Fruit fly (Drosophila melanogaster) whole organism, embryonic: ENCODE data around the gene EMC5.

Source experiments
- Adf1 ChIP-seq: fragments of 200-800 bp; sonication (Bioruptor generic); IDR thresholded peaks from 2 replicates; pipeline ENCODE4 v1.3.6; 2022; ENCODE audit warnings: missing biosample characterization, missing genetic modification characterization
- Bdp1 ChIP-seq: fragments of 200-800 bp; sonication (Bioruptor generic); optimal IDR thresholded peaks from 3 replicates; lab custom pipeline; 2016; ENCODE audit warnings: missing biosample characterization, missing genetic modification characterization
- CG11560 ChIP-seq: fragments of 200-800 bp; sonication (Bioruptor generic); IDR thresholded peaks from 3 replicates; pipeline ENCODE4 v1.3.6; 2022; ENCODE audit warnings: missing biosample characterization, missing genetic modification characterization
- CG12236 ChIP-seq: fragments of 200-800 bp; sonication (Bioruptor generic); optimal IDR thresholded peaks from 2 replicates; lab custom pipeline; 2016; ENCODE audit warnings: missing biosample characterization, missing genetic modification characterization
- CG12299 ChIP-seq: fragments of 200-800 bp; sonication (Bioruptor generic); optimal IDR thresholded peaks from 2 replicates; lab custom pipeline; 2018; ENCODE audit warnings: missing biosample characterization, mild to moderate bottlenecking, missing genetic modification characterization
- CG13287 ChIP-seq: fragments of 200-800 bp; sonication (Bioruptor generic); IDR thresholded peaks from 2 replicates; pipeline ENCODE4 v1.3.6; 2022; ENCODE audit warnings: missing biosample characterization, missing genetic modification characterization; ENCODE audit not compliant: partially characterized antibody
- CG14710 ChIP-seq: fragments of 200-800 bp; sonication (Bioruptor generic); optimal IDR thresholded peaks from 3 replicates; lab custom pipeline; 2019; ENCODE audit warnings: missing biosample characterization, mild to moderate bottlenecking, missing genetic modification characterization, moderate library complexity
- CG14965 ChIP-seq: fragments of 200-800 bp; sonication (Bioruptor generic); optimal IDR thresholded peaks from 2 replicates; lab custom pipeline; 2016; ENCODE audit warnings: missing biosample characterization, missing genetic modification characterization, borderline replicate concordance
- CG17186 ChIP-seq: fragments of 200-800 bp; sonication (Bioruptor generic); optimal IDR thresholded peaks from 3 replicates; lab custom pipeline; 2017; ENCODE audit warnings: missing biosample characterization, missing genetic modification reagents, missing genetic modification characterization
- CG17361 ChIP-seq: fragments of 200-800 bp; sonication (Bioruptor generic); IDR thresholded peaks from 3 replicates; pipeline ENCODE4 v1.3.6; 2022; ENCODE audit warnings: missing biosample characterization, missing genetic modification characterization
- CG1832 ChIP-seq: fragments of 200-800 bp; sonication (Bioruptor generic); optimal IDR thresholded peaks from 2 replicates; lab custom pipeline; 2017; ENCODE audit warnings: missing biosample characterization, mild to moderate bottlenecking, missing genetic modification characterization, inconsistent platforms
- CG2116 ChIP-seq: fragments of 200-800 bp; sonication (Bioruptor generic); optimal IDR thresholded peaks from 3 replicates; lab custom pipeline; 2018; ENCODE audit warnings: missing biosample characterization, mild to moderate bottlenecking, missing genetic modification characterization
- CG2120 ChIP-seq: fragments of 200-800 bp; sonication (Bioruptor generic); optimal IDR thresholded peaks from 3 replicates; lab custom pipeline; 2016; ENCODE audit warnings: missing biosample characterization, missing genetic modification characterization
- CG2199 ChIP-seq: fragments of 200-800 bp; sonication (Bioruptor generic); IDR thresholded peaks from 3 replicates; pipeline ENCODE4 v1.3.6; 2022; ENCODE audit warnings: missing biosample characterization, missing genetic modification characterization
- CG2712 ChIP-seq: fragments of 200-800 bp; optimal IDR thresholded peaks from 3 replicates; lab custom pipeline; 2019; ENCODE audit warnings: missing biosample characterization, mild to moderate bottlenecking, missing genetic modification characterization, moderate library complexity
- CG30403 ChIP-seq: fragments of 200-800 bp; sonication (Bioruptor generic); optimal IDR thresholded peaks from 3 replicates; lab custom pipeline; 2016; ENCODE audit warnings: missing biosample characterization, missing genetic modification characterization
- CG31388 ChIP-seq: fragments of 200-800 bp; sonication (Bioruptor generic); optimal IDR thresholded peaks from 2 replicates; lab custom pipeline; 2016; ENCODE audit warnings: missing biosample characterization, missing genetic modification characterization
- CG4282 ChIP-seq: fragments of 200-800 bp; sonication (Bioruptor generic); optimal IDR thresholded peaks from 2 replicates; lab custom pipeline; 2016; ENCODE audit warnings: missing biosample characterization, missing genetic modification characterization
- CG6765 ChIP-seq: fragments of 200-800 bp; sonication (Bioruptor generic); optimal IDR thresholded peaks from 3 replicates; lab custom pipeline; 2017; ENCODE audit warnings: missing biosample characterization, mild to moderate bottlenecking, missing genetic modification characterization
- CG6791 ChIP-seq: fragments of 200-800 bp; sonication (Bioruptor generic); IDR thresholded peaks from 3 replicates; pipeline ENCODE4 v1.3.6; 2022; ENCODE audit warnings: missing biosample characterization, missing genetic modification characterization; ENCODE audit not compliant: partially characterized antibody
- CG7963 ChIP-seq: fragments of 200-800 bp; sonication (Bioruptor generic); IDR thresholded peaks from 3 replicates; pipeline ENCODE4 v1.3.6; 2022; ENCODE audit warnings: missing biosample characterization, missing genetic modification characterization; ENCODE audit not compliant: partially characterized antibody
- CG8765 ChIP-seq: fragments of 200-800 bp; sonication (Bioruptor generic); IDR thresholded peaks from 2 replicates; pipeline ENCODE4 v1.3.6; 2022; ENCODE audit warnings: missing biosample characterization, missing genetic modification characterization
- CG9609 ChIP-seq: fragments of 200-800 bp; sonication (Bioruptor generic); optimal IDR thresholded peaks from 3 replicates; lab custom pipeline; 2016; ENCODE audit warnings: missing biosample characterization, missing genetic modification characterization
- Dek ChIP-seq: fragments of 200-800 bp; sonication (Bioruptor generic); optimal IDR thresholded peaks from 3 replicates; lab custom pipeline; 2019; ENCODE audit warnings: missing biosample characterization, mild to moderate bottlenecking, missing genetic modification characterization, moderate library complexity
- E2f2 ChIP-seq: fragments of 200-800 bp; sonication (Bioruptor generic); IDR thresholded peaks from 2 replicates; pipeline ENCODE4 v1.3.6; 2022; ENCODE audit warnings: missing biosample characterization, missing genetic modification characterization
- Eip74EF ChIP-seq, 2 experiments: fragments of 200-800 bp in 1 of 2; fragments of >200 bp in 1 of 2; sonication (Bioruptor generic) in 1 of 2; optimal IDR thresholded peaks; 2 replicates each; lab custom pipeline; 2017 to 2019; ENCODE audit warnings: missing biosample characterization in 2 of 2, missing genetic modification characterization in 2 of 2, mild to moderate bottlenecking in 1 of 2, moderate library complexity in 1 of 2
- HLHmδ ChIP-seq: fragments of 200-800 bp; sonication (Bioruptor generic); optimal IDR thresholded peaks from 2 replicates; lab custom pipeline; 2018; ENCODE audit warnings: missing biosample characterization, mild to moderate bottlenecking, missing genetic modification characterization, moderate library complexity
- HmgD ChIP-seq: fragments of 200-800 bp; sonication (Bioruptor generic); optimal IDR thresholded peaks from 3 replicates; lab custom pipeline; 2016; ENCODE audit warnings: missing biosample characterization, missing genetic modification characterization
- Hr78 ChIP-seq, 2 experiments: fragments of 200-800 bp in 1 of 2; fragments of >200 bp in 1 of 2; sonication (Bioruptor generic) in 1 of 2; optimal IDR thresholded peaks; 2 replicates each; lab custom pipeline; 2017 to 2019; ENCODE audit warnings: missing biosample characterization in 2 of 2, missing genetic modification characterization in 2 of 2, mild to moderate bottlenecking in 1 of 2, moderate library complexity in 1 of 2
- Mrtf ChIP-seq: fragments of 200-800 bp; sonication (Bioruptor generic); IDR thresholded peaks from 3 replicates; pipeline ENCODE4 v1.3.6; 2022; ENCODE audit warnings: missing biosample characterization, missing genetic modification characterization
- YL-1 ChIP-seq: fragments of 200-800 bp; sonication (Bioruptor generic); optimal IDR thresholded peaks from 3 replicates; lab custom pipeline; 2017; ENCODE audit warnings: missing biosample characterization, mild to moderate bottlenecking, missing genetic modification characterization
- az2 ChIP-seq: fragments of 200-800 bp; sonication (Bioruptor generic); optimal IDR thresholded peaks from 3 replicates; lab custom pipeline; 2016; ENCODE audit warnings: missing biosample characterization, missing genetic modification characterization
- br ChIP-seq: fragments of >200 bp; optimal IDR thresholded peaks from 2 replicates; lab custom pipeline; 2017
- dati ChIP-seq: fragments of 200-800 bp; sonication (Bioruptor generic); IDR thresholded peaks from 2 replicates; pipeline ENCODE4 v1.3.6; 2022; ENCODE audit warnings: missing biosample characterization, missing genetic modification characterization
- exex ChIP-seq: fragments of 200-800 bp; sonication (Bioruptor generic); optimal IDR thresholded peaks from 4 replicates; lab custom pipeline; 2018; ENCODE audit warnings: missing biosample characterization, mild to moderate bottlenecking, missing genetic modification characterization, moderate library complexity
- hkb ChIP-seq, 2 experiments: fragments of 200-800 bp in 1 of 2; fragments of >200 bp in 1 of 2; sonication (Bioruptor generic) in 1 of 2; IDR thresholded peaks in 1 of 2; optimal IDR thresholded peaks in 1 of 2; 2 replicates each; pipeline versions ENCODE4 v1.3.6 to Lab custom; 2017 to 2022; ENCODE audit warnings: missing biosample characterization in 1 of 2, missing genetic modification characterization in 1 of 2
- insv ChIP-seq, 2 experiments: fragments of 200-800 bp; sonication (Bioruptor generic); optimal IDR thresholded peaks; 3 replicates each; lab custom pipeline; 2016 to 2018; ENCODE audit warnings: missing biosample characterization in 2 of 2, missing genetic modification characterization in 2 of 2
- maf-S ChIP-seq: fragments of 200-800 bp; sonication (Bioruptor generic); optimal IDR thresholded peaks from 2 replicates; lab custom pipeline; 2016; ENCODE audit warnings: missing biosample characterization, missing genetic modification characterization
- nom ChIP-seq: fragments of 200-800 bp; sonication (Bioruptor generic); optimal IDR thresholded peaks from 2 replicates; lab custom pipeline; 2017; ENCODE audit warnings: missing biosample characterization, missing genetic modification characterization, mild to moderate bottlenecking, moderate library complexity, missing genetic modification reagents
- pita ChIP-seq: fragments of 200-800 bp; sonication (Bioruptor generic); optimal IDR thresholded peaks from 2 replicates; lab custom pipeline; 2017; ENCODE audit warnings: missing biosample characterization, mild to moderate bottlenecking, missing genetic modification characterization
- pum ChIP-seq: fragments of 200-800 bp; sonication (Bioruptor generic); optimal IDR thresholded peaks from 2 replicates; lab custom pipeline; 2016; ENCODE audit warnings: missing biosample characterization, missing genetic modification characterization
- pzg ChIP-seq: fragments of 200-800 bp; sonication (Bioruptor generic); optimal IDR thresholded peaks from 3 replicates; lab custom pipeline; 2018; ENCODE audit warnings: missing biosample characterization, mild to moderate bottlenecking, missing genetic modification characterization, moderate library complexity
- sim ChIP-seq: fragments of 200-800 bp; sonication (Bioruptor generic); IDR thresholded peaks from 2 replicates; pipeline ENCODE4 v1.3.6; 2022; ENCODE audit warnings: missing biosample characterization, missing genetic modification characterization
- unc-4 ChIP-seq: fragments of 200-800 bp; sonication (Bioruptor generic); IDR thresholded peaks from 2 replicates; pipeline ENCODE4 v1.3.6; 2022; ENCODE audit warnings: missing biosample characterization, missing genetic modification characterization; ENCODE audit not compliant: partially characterized antibody

Gene EMC5

dm6 chr2L:19033288-19033687, 45.8 kb downstream of the EMC5 start, which contains the start of gene hook (continued):
- TF ChIP-seq maf-S (GFP tag; lab: Kevin White, UChicago) (no peak), CG14710 (tag; lab: Kevin White, UChicago) (peak; percentile 15), CG2199 (GFP tag; lab: Robert Waterston, UW) (no peak), CG4282 (GFP tag; lab: Kevin White, UChicago) (no peak), pita (GFP tag; lab: Kevin White, UChicago) (no peak), HLHmδ (GFP tag; lab: Kevin White, UChicago) (no peak), Bdp1 (GFP tag; lab: Kevin White, UChicago) (no peak), CG8765 (GFP tag; lab: Robert Waterston, UW) (no peak), CG12299 (tag; lab: Kevin White, UChicago) (no peak), CG17186 (GFP tag; lab: Kevin White, UChicago) (no peak), CG12236 (GFP tag; lab: Kevin White, UChicago) (no peak), CG9609 (GFP tag; lab: Kevin White, UChicago) (no peak), CG2712 (tag; lab: Kevin White, UChicago) (peak; percentile 24), sim (no peak), pzg (GFP tag; lab: Kevin White, UChicago) (peak; percentile 23), CG6791 (GFP tag; lab: Robert Waterston, UW) (peak; percentile 84), unc-4 (peak; percentile 72), CG7963 (GFP tag; lab: Robert Waterston, UW) (peak; percentile 45; the same call in 1 of the 3 replicates), CG6765 (GFP tag; lab: Kevin White, UChicago) (no peak), CG2116 (peak; percentile 60), nom (GFP tag; lab: Kevin White, UChicago) (no peak), Eip74EF (GFP tag; optimal IDR thresholded peaks at IDR 0.05; lab: Kevin White, UChicago) (no peak), CG31388 (GFP tag; lab: Kevin White, UChicago) (no peak), HmgD (GFP tag; lab: Kevin White, UChicago) (no peak), exex (tag; lab: Kevin White, UChicago) (no peak), CG13287 (GFP tag; lab: Robert Waterston, UW) (peak; percentile 81), CG11560 (tag; lab: Robert Waterston, UW) (no peak), CG30403 (GFP tag; lab: Kevin White, UChicago) (no peak), Mrtf (GFP tag; lab: Robert Waterston, UW) (no peak), Dek (tag; lab: Kevin White, UChicago) (no peak), Adf1 (GFP tag; lab: Robert Waterston, UW) (no peak), pum (GFP tag; lab: Kevin White, UChicago) (no peak), YL-1 (no peak), CG1832 (GFP tag; lab: Kevin White, UChicago) (no peak), CG2120 (no peak), br (lab: Kevin White, UChicago) (no peak), CG17361 (no peak), dati (GFP tag; lab: Robert Waterston, UW) (no peak), E2f2 (GFP tag; lab: Robert Waterston, UW) (no peak), Hr78 (GFP tag; optimal IDR thresholded peaks at IDR 0.05; lab: Kevin White, UChicago) (no peak), az2 (GFP tag; lab: Kevin White, UChicago) (no peak), CG14965 (GFP tag; lab: Kevin White, UChicago) (no peak), hkb (optimal IDR thresholded peaks at IDR 0.05; lab: Kevin White, UChicago) (no peak), hkb (GFP tag; IDR thresholded peaks at IDR 0.05; lab: Robert Waterston, UW) (no peak), insv (GFP tag; optimal IDR thresholded peaks at IDR 0.05; lab: Kevin White, UChicago) (no peak)
